Fruit fly (Drosophila melanogaster) whole organism, embryonic: Measurements from ENCODE around the gene CG14277.

Source experiments
- Antp ChIP-seq: fragments of 200-800 bp; sonication (Bioruptor generic); optimal IDR thresholded peaks from 3 replicates; lab custom pipeline; 2016; ENCODE audit warnings: missing biosample characterization, missing genetic modification characterization
- Atf-2 ChIP-seq: fragments of 200-800 bp; sonication (Bioruptor generic); optimal IDR thresholded peaks from 2 replicates; lab custom pipeline; 2016; ENCODE audit warnings: missing biosample characterization, missing genetic modification characterization
- Atf6 ChIP-seq: fragments of 200-800 bp; sonication (Bioruptor generic); IDR thresholded peaks from 2 replicates; pipeline ENCODE4 v1.3.6; 2022; ENCODE audit warnings: missing biosample characterization, missing genetic modification characterization
- Awh ChIP-seq: fragments of 200-800 bp; sonication (Bioruptor generic); IDR thresholded peaks from 2 replicates; pipeline ENCODE4, ENCODE4 v1.3.6; 2022; ENCODE audit warnings: missing biosample characterization, missing genetic modification characterization
- CG10274 ChIP-seq: fragments of 200-800 bp; sonication (Bioruptor generic); optimal IDR thresholded peaks from 3 replicates; lab custom pipeline; 2017; ENCODE audit warnings: missing biosample characterization, mild to moderate bottlenecking, missing genetic modification characterization
- CG10366 ChIP-seq: fragments of 200-800 bp; sonication (Bioruptor generic); IDR thresholded peaks from 2 replicates; pipeline ENCODE4 v1.3.6; 2022; ENCODE audit warnings: missing biosample characterization, missing genetic modification characterization
- CG12769 ChIP-seq: fragments of 200-800 bp; sonication (Bioruptor generic); optimal IDR thresholded peaks from 2 replicates; lab custom pipeline; 2019; ENCODE audit warnings: missing biosample characterization, mild to moderate bottlenecking, missing genetic modification characterization, moderate library complexity
- CG13624 ChIP-seq: fragments of 200-800 bp; sonication (Bioruptor generic); optimal IDR thresholded peaks from 2 replicates; lab custom pipeline; 2016; ENCODE audit warnings: missing biosample characterization, missing genetic modification characterization
- CG14860 ChIP-seq: fragments of 200-800 bp; sonication (Bioruptor generic); IDR thresholded peaks from 3 replicates; pipeline ENCODE4 v1.3.6; 2022; ENCODE audit warnings: missing biosample characterization, missing genetic modification characterization; ENCODE audit not compliant: partially characterized antibody
- CG15514 ChIP-seq: fragments of 200-800 bp; sonication (Bioruptor generic); optimal IDR thresholded peaks from 3 replicates; lab custom pipeline; 2017; ENCODE audit warnings: missing biosample characterization, missing genetic modification characterization, mild to moderate bottlenecking, moderate library complexity, missing genetic modification reagents
- CG15601 ChIP-seq: fragments of 200-800 bp; sonication (Bioruptor generic); optimal IDR thresholded peaks from 3 replicates; lab custom pipeline; 2019; ENCODE audit warnings: missing biosample characterization, mild to moderate bottlenecking, missing genetic modification characterization, moderate library complexity
- CG1603 ChIP-seq: fragments of 200-800 bp; sonication (Bioruptor generic); optimal IDR thresholded peaks from 2 replicates; lab custom pipeline; 2019; ENCODE audit warnings: missing biosample characterization, mild to moderate bottlenecking, missing genetic modification characterization, moderate library complexity
- CG16863 ChIP-seq: fragments of 200-800 bp; sonication (Bioruptor generic); optimal IDR thresholded peaks from 3 replicates; lab custom pipeline; 2016; ENCODE audit warnings: missing biosample characterization, missing genetic modification characterization
- CG17802 ChIP-seq: fragments of 200-800 bp; sonication (Bioruptor generic); optimal IDR thresholded peaks from 2 replicates; lab custom pipeline; 2018; ENCODE audit warnings: missing biosample characterization, mild to moderate bottlenecking, missing genetic modification characterization, moderate library complexity
- CG18599 ChIP-seq: fragments of 200-800 bp; sonication (Bioruptor generic); optimal IDR thresholded peaks from 3 replicates; lab custom pipeline; 2017; ENCODE audit warnings: missing biosample characterization, missing genetic modification characterization, mild to moderate bottlenecking, moderate library complexity, missing genetic modification reagents
- CG30020 ChIP-seq: fragments of 200-800 bp; optimal IDR thresholded peaks from 2 replicates; lab custom pipeline; 2019; ENCODE audit warnings: missing biosample characterization, mild to moderate bottlenecking, missing genetic modification characterization, moderate library complexity
- CG3838 ChIP-seq: fragments of 200-800 bp; sonication (Bioruptor generic); optimal IDR thresholded peaks from 3 replicates; lab custom pipeline; 2016; ENCODE audit warnings: missing biosample characterization, missing genetic modification characterization
- CG4404 ChIP-seq: fragments of 200-800 bp; sonication (Bioruptor generic); IDR thresholded peaks from 2 replicates; pipeline ENCODE4 v1.3.6; 2022; ENCODE audit warnings: missing biosample characterization, missing genetic modification characterization
- CG6254 ChIP-seq: fragments of 200-800 bp; sonication (Bioruptor generic); optimal IDR thresholded peaks from 3 replicates; lab custom pipeline; 2017; ENCODE audit warnings: mild to moderate bottlenecking, missing biosample characterization, missing genetic modification reagents, missing genetic modification characterization
- CG9215 ChIP-seq: fragments of 200-800 bp; sonication (Bioruptor generic); IDR thresholded peaks from 2 replicates; pipeline ENCODE4 v1.3.6; 2022; ENCODE audit warnings: missing biosample characterization, missing genetic modification characterization
- CG9437 ChIP-seq: fragments of 200-800 bp; sonication (Bioruptor generic); optimal IDR thresholded peaks from 2 replicates; lab custom pipeline; 2018; ENCODE audit warnings: missing biosample characterization, mild to moderate bottlenecking, missing genetic modification characterization
- CG9932 ChIP-seq: fragments of 200-800 bp; sonication (Bioruptor generic); IDR thresholded peaks from 2 replicates; pipeline ENCODE4 v1.3.6; 2022; ENCODE audit warnings: missing biosample characterization, missing genetic modification characterization
- D19A ChIP-seq: fragments of 200-800 bp; optimal IDR thresholded peaks from 3 replicates; lab custom pipeline; 2019; ENCODE audit warnings: missing biosample characterization, mild to moderate bottlenecking, missing genetic modification characterization, moderate library complexity
- HLH3B ChIP-seq: fragments of 200-800 bp; sonication (Bioruptor generic); IDR thresholded peaks from 2 replicates; pipeline ENCODE4 v1.3.6; 2022; ENCODE audit warnings: missing biosample characterization, missing genetic modification characterization
- Hand ChIP-seq: fragments of 200-800 bp; sonication (Bioruptor generic); optimal IDR thresholded peaks from 2 replicates; lab custom pipeline; 2017; ENCODE audit warnings: mild to moderate bottlenecking, missing biosample characterization, missing genetic modification reagents, missing genetic modification characterization
- Hmx ChIP-seq: fragments of 200-800 bp; sonication (Bioruptor generic); optimal IDR thresholded peaks from 2 replicates; lab custom pipeline; 2016; ENCODE audit warnings: missing biosample characterization, missing genetic modification characterization
- MESR4 ChIP-seq: fragments of 200-800 bp; sonication (Bioruptor generic); optimal IDR thresholded peaks from 2 replicates; lab custom pipeline; 2018; ENCODE audit warnings: missing biosample characterization, mild to moderate bottlenecking, missing genetic modification characterization, moderate library complexity
- NC2β ChIP-seq: fragments of 200-800 bp; sonication (Bioruptor generic); optimal IDR thresholded peaks from 2 replicates; lab custom pipeline; 2016; ENCODE audit warnings: missing biosample characterization, missing genetic modification characterization
- Optix ChIP-seq: fragments of 200-800 bp; sonication (Bioruptor generic); IDR thresholded peaks from 3 replicates; pipeline ENCODE4 v1.3.6; 2022; ENCODE audit warnings: missing biosample characterization, missing genetic modification characterization
- Sin3A ChIP-seq: fragments of >200 bp; optimal IDR thresholded peaks from 2 replicates; lab custom pipeline; 2018
- Sox100B ChIP-seq: fragments of 200-800 bp; sonication (Bioruptor generic); optimal IDR thresholded peaks from 3 replicates; lab custom pipeline; 2018; ENCODE audit warnings: missing biosample characterization, mild to moderate bottlenecking, missing genetic modification characterization
- Spps ChIP-seq: fragments of 200-800 bp; sonication (Bioruptor generic); optimal IDR thresholded peaks from 2 replicates; lab custom pipeline; 2018; ENCODE audit warnings: missing biosample characterization, mild to moderate bottlenecking, missing genetic modification characterization
- Sry-δ ChIP-seq: fragments of 200-800 bp; sonication (Bioruptor generic); optimal IDR thresholded peaks from 2 replicates; lab custom pipeline; 2016; ENCODE audit warnings: missing biosample characterization, missing genetic modification characterization
- Trl ChIP-seq, 3 experiments: fragments of >200 bp in 2 of 3; fragments of 200-800 bp in 1 of 3; sonication (Bioruptor generic) in 1 of 3; optimal IDR thresholded peaks; 2 replicates in 1 of 3; 3 replicates in 2 of 3; lab custom pipeline; 2016 to 2017; ENCODE audit warnings: missing biosample characterization in 1 of 3, missing genetic modification characterization in 1 of 3
- aop ChIP-seq: fragments of 200-800 bp; sonication (Bioruptor generic); IDR thresholded peaks from 2 replicates; pipeline ENCODE4 v1.3.6; 2022; ENCODE audit warnings: missing biosample characterization, missing genetic modification characterization
- az2 ChIP-seq: fragments of 200-800 bp; sonication (Bioruptor generic); optimal IDR thresholded peaks from 3 replicates; lab custom pipeline; 2016; ENCODE audit warnings: missing biosample characterization, missing genetic modification characterization
- cato ChIP-seq: fragments of 200-800 bp; sonication (Bioruptor generic); optimal IDR thresholded peaks from 2 replicates; lab custom pipeline; 2016; ENCODE audit warnings: missing biosample characterization, missing genetic modification characterization, borderline replicate concordance
- cg ChIP-seq: fragments of 200-800 bp; sonication (Bioruptor generic); optimal IDR thresholded peaks from 3 replicates; lab custom pipeline; 2019; ENCODE audit warnings: missing biosample characterization, mild to moderate bottlenecking, missing genetic modification characterization, moderate library complexity
- corto ChIP-seq: fragments of 200-800 bp; sonication (Bioruptor generic); optimal IDR thresholded peaks from 2 replicates; lab custom pipeline; 2016; ENCODE audit warnings: missing biosample characterization, mild to moderate bottlenecking, missing genetic modification characterization, moderate library complexity
- dimm ChIP-seq: fragments of 200-800 bp; sonication (Bioruptor generic); IDR thresholded peaks from 2 replicates; pipeline ENCODE4 v1.3.6; 2022; ENCODE audit warnings: missing biosample characterization, missing genetic modification characterization
- dm ChIP-seq: fragments of 200-800 bp; sonication (Bioruptor generic); optimal IDR thresholded peaks from 3 replicates; lab custom pipeline; 2016; ENCODE audit warnings: missing biosample characterization, missing genetic modification characterization
- fd102C ChIP-seq: fragments of 200-800 bp; sonication (Bioruptor generic); optimal IDR thresholded peaks from 2 replicates; lab custom pipeline; 2018; ENCODE audit warnings: missing biosample characterization, mild to moderate bottlenecking, missing genetic modification characterization, moderate library complexity
- her ChIP-seq: fragments of 200-800 bp; sonication (Bioruptor generic); optimal IDR thresholded peaks from 2 replicates; lab custom pipeline; 2016; ENCODE audit warnings: missing biosample characterization, missing genetic modification characterization
- kay ChIP-seq: fragments of 200-800 bp; sonication (Bioruptor generic); optimal IDR thresholded peaks from 2 replicates; lab custom pipeline; 2016; ENCODE audit warnings: missing biosample characterization, missing genetic modification characterization
- repo ChIP-seq: fragments of 200-800 bp; sonication (Bioruptor generic); optimal IDR thresholded peaks from 2 replicates; lab custom pipeline; 2016; ENCODE audit warnings: missing biosample characterization, missing genetic modification characterization
- seq ChIP-seq: fragments of 200-800 bp; sonication (Bioruptor generic); IDR thresholded peaks from 2 replicates; pipeline ENCODE4 v1.3.6; 2022; ENCODE audit warnings: missing biosample characterization, missing genetic modification characterization
- slbo ChIP-seq: fragments of 200-800 bp; sonication (Bioruptor generic); IDR thresholded peaks from 2 replicates; pipeline ENCODE4 v1.3.6; 2022; ENCODE audit warnings: missing biosample characterization, missing genetic modification characterization
- stwl ChIP-seq: fragments of 200-800 bp; sonication (Bioruptor generic); optimal IDR thresholded peaks from 3 replicates; lab custom pipeline; 2018; ENCODE audit warnings: missing biosample characterization, mild to moderate bottlenecking, missing genetic modification characterization, moderate library complexity
- z ChIP-seq: fragments of 200-800 bp; sonication (Bioruptor generic); IDR thresholded peaks from 3 replicates; pipeline ENCODE4 v1.3.6; 2022; ENCODE audit warnings: missing biosample characterization, missing genetic modification characterization
- zfh1 ChIP-seq: fragments of 200-800 bp; sonication (Bioruptor generic); IDR thresholded peaks from 3 replicates; pipeline ENCODE4 v1.3.6; 2022; ENCODE audit warnings: missing biosample characterization, missing genetic modification characterization
- zfh2 ChIP-seq: fragments of 200-800 bp; sonication (Bioruptor generic); optimal IDR thresholded peaks from 2 replicates; lab custom pipeline; 2016; ENCODE audit warnings: missing biosample characterization, missing genetic modification characterization

The CG14277 gene

dm6 chr2L:8211070-8211469, 31.2 kb upstream of the CG14277 start, which contains the start of gene Ssb-c31a (continued):
- TF ChIP-seq Optix (GFP tag; lab: Robert Waterston, UW) (no peak), z (GFP tag; lab: Robert Waterston, UW) (no peak), CG15514 (peak; percentile 50), CG10274 (GFP tag; lab: Kevin White, UChicago) (no peak), fd102C (GFP tag; lab: Kevin White, UChicago) (no peak), CG13624 (GFP tag; lab: Kevin White, UChicago) (peak; percentile 82), NC2β (peak; percentile 27), CG4404 (GFP tag; lab: Robert Waterston, UW) (no peak), CG9215 (peak; percentile 57), Sox100B (GFP tag; lab: Kevin White, UChicago) (peak; percentile 43), zfh2 (GFP tag; lab: Kevin White, UChicago) (peak; percentile 68), Antp (GFP tag; lab: Kevin White, UChicago) (peak; percentile 22), aop (GFP tag; lab: Robert Waterston, UW) (no peak), slbo (peak; percentile 66; the same call in 1 of the 2 replicates), CG14860 (GFP tag; lab: Robert Waterston, UW) (peak; percentile 47; the same call in 1 of the 3 replicates), MESR4 (GFP tag; lab: Kevin White, UChicago) (peak; percentile 2), CG10366 (GFP tag; lab: Robert Waterston, UW) (peak; percentile 30; the same call in 1 of the 2 replicates), corto (GFP tag; lab: Kevin White, UChicago) (no peak), CG9437 (peak; percentile 53), repo (GFP tag; lab: Kevin White, UChicago) (peak; percentile 22), CG1603 (peak; percentile 56), dimm (GFP tag; lab: Robert Waterston, UW) (no peak), D19A (tag; lab: Kevin White, UChicago) (no peak), CG30020 (tag; lab: Kevin White, UChicago) (peak; percentile 56), her (GFP tag; lab: Kevin White, UChicago) (peak; percentile 5), HLH3B (GFP tag; lab: Robert Waterston, UW) (0 out of 2 replicates have a peak, but pooled peaks have one; percentile 16), CG3838 (GFP tag; lab: Kevin White, UChicago) (no peak), CG12769 (tag; lab: Kevin White, UChicago) (peak; percentile 41), CG15601 (tag; lab: Kevin White, UChicago) (peak; percentile 46), kay (GFP tag; lab: Kevin White, UChicago) (no peak), Sry-δ (GFP tag; lab: Kevin White, UChicago) (peak; percentile 84), cato (GFP tag; lab: Kevin White, UChicago) (peak; percentile 11), Atf6 (GFP tag; lab: Robert Waterston, UW) (peak; percentile 40; the same call in 1 of the 2 replicates), Trl (optimal IDR thresholded peaks at IDR 0.05; lab: Kevin White, UChicago) (no peak), Trl (GFP tag; optimal IDR thresholded peaks at IDR 0.05; lab: Kevin White, UChicago) (peak; percentile 63), az2 (GFP tag; lab: Kevin White, UChicago) (peak; percentile 46), stwl (peak; percentile 82), Awh (no peak), cg (GFP tag; lab: Kevin White, UChicago) (peak; percentile 9), CG16863 (peak; percentile 19), Hmx (GFP tag; lab: Kevin White, UChicago) (peak; percentile 33), CG9932 (peak; percentile 81), Spps (peak; percentile 13), CG6254 (GFP tag; lab: Kevin White, UChicago) (no peak), seq (no peak), CG18599 (GFP tag; lab: Kevin White, UChicago) (peak; percentile 46), CG17802 (tag; lab: Kevin White, UChicago) (no peak), Atf-2 (GFP tag; lab: Kevin White, UChicago) (peak; percentile 51), Sin3A (lab: Kevin White, UChicago) (peak; percentile 76), dm (GFP tag; lab: Kevin White, UChicago) (peak; percentile 20), zfh1 (GFP tag; lab: Robert Waterston, UW) (peak; percentile 9; the same call in 1 of the 3 replicates), Hand (GFP tag; lab: Kevin White, UChicago) (no peak)
